Worm (Caenorhabditis elegans) whole organism, early embryonic: ENCODE measurements around the gene bath-42.

Experiments used
- B0310.2 ChIP-seq: sonication (generic microtip); optimal IDR thresholded peaks from 2 replicates; lab custom pipeline; 2016; ENCODE audit warnings: mild to moderate bottlenecking, missing genetic modification characterization, missing compliant biosample characterization
- F13C5.2 ChIP-seq: sonication (generic microtip); optimal IDR thresholded peaks from 2 replicates; lab custom pipeline; 2017; ENCODE audit warnings: mild to moderate bottlenecking, missing genetic modification characterization, inconsistent platforms, missing compliant biosample characterization
- aly-1 ChIP-seq: sonication (generic microtip); optimal IDR thresholded peaks from 2 replicates; lab custom pipeline; 2016; ENCODE audit warnings: missing genetic modification characterization, missing compliant biosample characterization
- ama-1 ChIP-seq: fragments of 150-350 bp; optimal IDR thresholded peaks from 2 replicates; lab custom pipeline; 2014
- ceh-13 ChIP-seq: fragments of 200-800 bp; sonication (Bioruptor generic); optimal IDR thresholded peaks from 2 replicates; lab custom pipeline; 2018; ENCODE audit warnings: mild to moderate bottlenecking, missing genetic modification characterization, missing compliant biosample characterization
- ceh-36 ChIP-seq: sonication (generic microtip); optimal IDR thresholded peaks from 2 replicates; lab custom pipeline; 2016; ENCODE audit warnings: missing genetic modification characterization, inconsistent platforms, missing compliant biosample characterization
- ets-7 ChIP-seq: sonication (generic microtip); optimal IDR thresholded peaks from 2 replicates; lab custom pipeline; 2016; ENCODE audit warnings: missing genotype, missing genetic modification characterization, missing compliant biosample characterization
- flt-1 ChIP-seq: fragments of 200-800 bp; sonication (Bioruptor generic); IDR thresholded peaks from 2 replicates; pipeline ENCODE4 v1.3.6; 2022; ENCODE audit warnings: missing genetic modification characterization, missing compliant biosample characterization
- hmbx-1 ChIP-seq: sonication (generic microtip); optimal IDR thresholded peaks from 2 replicates; lab custom pipeline; 2016; ENCODE audit warnings: mild to moderate bottlenecking, missing genetic modification characterization, missing compliant biosample characterization
- hmg-4 ChIP-seq: fragments of 200-800 bp; sonication (Bioruptor generic); optimal IDR thresholded peaks from 2 replicates; lab custom pipeline; 2018; ENCODE audit warnings: mild to moderate bottlenecking, missing genetic modification characterization, missing compliant biosample characterization
- hnd-1 ChIP-seq: sonication (generic microtip); optimal IDR thresholded peaks from 2 replicates; lab custom pipeline; 2016; ENCODE audit warnings: missing genetic modification characterization, missing compliant biosample characterization
- pes-1 ChIP-seq: fragments of 200-800 bp; sonication (Bioruptor generic); IDR thresholded peaks from 2 replicates; pipeline ENCODE4 v1.3.6; 2022; ENCODE audit warnings: missing genetic modification reagents, missing genetic modification characterization, missing compliant biosample characterization
- scrt-1 ChIP-seq: fragments of 200-800 bp; sonication (Bioruptor generic); IDR thresholded peaks from 2 replicates; pipeline ENCODE4 v1.3.6; 2022; ENCODE audit warnings: missing genetic modification characterization, missing compliant biosample characterization
- sea-1 ChIP-seq: fragments of 200-800 bp; sonication (Bioruptor generic); conservative IDR thresholded peaks from 2 replicates; pipeline ENCODE4 v1.3.6; 2022; ENCODE audit warnings: missing genetic modification characterization, missing compliant biosample characterization
- tbx-11 ChIP-seq: fragments of 200-800 bp; sonication (Bioruptor generic); IDR thresholded peaks from 2 replicates; pipeline ENCODE4 v1.3.6; 2022; ENCODE audit warnings: missing genetic modification characterization, missing compliant biosample characterization
- tbx-37 ChIP-seq: fragments of 200-800 bp; sonication (Bioruptor generic); conservative IDR thresholded peaks from 2 replicates; pipeline ENCODE4 v1.3.6; 2022; ENCODE audit warnings: missing genetic modification reagents, missing genetic modification characterization, missing compliant biosample characterization
- tra-4 ChIP-seq: sonication (generic microtip); optimal IDR thresholded peaks from 2 replicates; lab custom pipeline; 2017; ENCODE audit warnings: missing genetic modification characterization, missing compliant biosample characterization

The bath-42 gene

DNA sequence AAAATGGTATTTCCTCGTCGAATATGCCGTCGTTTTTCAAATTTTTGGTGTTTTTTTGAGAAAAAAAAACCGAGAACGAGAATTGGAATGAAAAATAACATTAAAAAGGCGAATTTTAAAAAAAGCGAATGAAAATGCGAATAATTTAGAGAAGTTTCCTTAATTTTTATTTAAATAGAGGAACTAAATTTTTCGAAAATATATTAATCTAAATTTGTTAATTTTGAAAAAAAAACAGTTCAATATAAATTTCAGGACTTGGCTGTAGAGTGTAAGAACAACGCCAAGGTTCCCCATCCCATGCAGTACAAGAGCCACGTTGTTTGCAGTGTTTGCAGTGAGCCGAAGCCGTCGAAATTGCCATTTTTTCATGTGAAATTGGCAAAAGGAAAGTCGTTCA, 27.3 kb upstream of the bath-42 start, which contains the start of gene C50C3.19:
Gene C50C3.19 (plus strand): TSS at position 301 of the 400 bp plus-strand sequence.
- TF ChIP-seq hnd-1 (tag; lab: Kevin White, UChicago): no peak
- no peak for TF ChIP-seq ets-7
- no peak for TF ChIP-seq hmbx-1 (tag; lab: Kevin White, UChicago)
- no peak for TF ChIP-seq ama-1 (lab: Kevin White, UChicago)
- no peak for TF ChIP-seq ceh-13 (GFP tag; lab: Kevin White, UChicago)
- no peak for TF ChIP-seq flt-1
- TF ChIP-seq hmg-4: no peak
- no peak for TF ChIP-seq scrt-1 (GFP tag; lab: Robert Waterston, UW)
- no peak for TF ChIP-seq B0310.2
- TF ChIP-seq sea-1 (GFP tag; lab: Robert Waterston, UW): no peak
- TF ChIP-seq tbx-11 (GFP tag; lab: Robert Waterston, UW): no peak
- TF ChIP-seq tbx-37 (GFP tag; lab: Robert Waterston, UW): no peak
- no peak for TF ChIP-seq pes-1 (GFP tag; lab: Robert Waterston, UW)
- TF ChIP-seq ceh-36: no peak
- TF ChIP-seq F13C5.2 (tag; lab: Kevin White, UChicago): no peak
- no peak for TF ChIP-seq tra-4 (tag; lab: Kevin White, UChicago)

DNA sequence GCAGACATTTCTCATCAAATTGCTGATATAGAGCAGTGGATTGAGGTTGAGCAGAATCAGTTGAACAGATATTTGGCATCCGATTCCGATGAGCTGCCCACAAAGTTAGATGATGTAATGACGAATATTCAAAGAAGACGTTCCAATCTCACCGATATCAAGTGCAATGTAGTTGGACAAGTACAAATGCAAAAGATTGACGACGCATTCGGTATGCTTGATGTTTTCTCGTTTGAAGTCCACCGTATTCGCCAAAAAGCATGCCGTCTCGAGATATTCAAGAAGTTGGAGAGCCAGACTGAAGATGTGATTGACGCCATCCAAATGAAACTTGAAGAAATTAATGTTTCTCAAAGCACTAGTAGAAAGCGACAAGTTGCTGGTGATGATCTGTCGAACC, 21.9 kb upstream of the bath-42 start:
- no peak for TF ChIP-seq tbx-37 (GFP tag; lab: Robert Waterston, UW)
- no peak for TF ChIP-seq hmbx-1 (tag; lab: Kevin White, UChicago)
- no peak for TF ChIP-seq ceh-36
- no peak for TF ChIP-seq tbx-11 (GFP tag; lab: Robert Waterston, UW)
- no peak for TF ChIP-seq pes-1 (GFP tag; lab: Robert Waterston, UW)
- TF ChIP-seq ets-7: no peak
- TF ChIP-seq ceh-13 (GFP tag; lab: Kevin White, UChicago): no peak

DNA sequence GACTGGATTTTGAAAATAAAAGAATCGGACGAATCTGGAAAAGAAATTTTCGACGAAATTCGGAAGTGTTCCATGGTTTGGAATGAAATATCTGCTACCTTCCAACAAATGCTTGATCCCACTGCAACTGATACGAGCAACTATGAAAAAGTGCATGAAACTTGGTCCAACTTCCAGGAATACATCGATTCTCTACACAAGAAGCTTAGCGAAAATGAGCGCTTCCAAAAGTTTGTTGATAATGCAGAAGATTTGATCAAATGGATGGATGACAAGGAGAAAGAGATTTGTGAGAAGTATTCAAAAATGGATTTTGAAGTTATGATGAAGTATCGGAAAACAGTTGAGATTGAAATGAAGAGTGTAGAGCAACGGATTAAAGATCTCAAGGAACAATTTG, 19.4 kb upstream of the bath-42 start:
- TF ChIP-seq scrt-1 (GFP tag; lab: Robert Waterston, UW) (no peak), hnd-1 (tag; lab: Kevin White, UChicago) (no peak), ceh-13 (GFP tag; lab: Kevin White, UChicago) (no peak), ets-7 (no peak), ceh-36 (no peak), pes-1 (GFP tag; lab: Robert Waterston, UW) (no peak), sea-1 (GFP tag; lab: Robert Waterston, UW) (no peak), tbx-37 (GFP tag; lab: Robert Waterston, UW) (no peak), flt-1 (no peak), aly-1 (tag; lab: Kevin White, UChicago) (no peak), B0310.2 (no peak), tbx-11 (GFP tag; lab: Robert Waterston, UW) (no peak), ama-1 (lab: Kevin White, UChicago) (no peak), F13C5.2 (tag; lab: Kevin White, UChicago) (no peak)

DNA sequence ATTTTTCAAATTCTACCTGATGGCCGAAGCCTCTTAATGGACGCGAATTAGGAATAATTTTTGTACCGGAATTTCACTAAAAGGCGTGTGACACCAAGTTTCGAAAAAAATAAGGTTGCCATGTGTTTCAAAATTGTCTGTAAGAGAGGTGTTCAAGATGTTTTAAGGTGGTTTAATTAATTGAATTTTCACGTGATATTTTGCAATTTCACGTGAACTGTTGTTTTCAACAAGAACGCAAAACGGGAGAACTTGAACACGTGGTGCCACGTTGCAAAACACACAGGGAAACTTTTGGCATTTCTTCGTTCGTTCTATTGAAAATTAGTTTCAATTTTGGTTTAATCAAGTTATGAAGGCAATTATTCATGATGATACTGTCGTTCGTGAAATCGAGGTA, 18.4 kb upstream of the bath-42 start, which contains the start of gene spc-2:
Gene spc-2 (plus strand): TSS at position 301 of the 400 bp plus-strand sequence.
- no peak for TF ChIP-seq F13C5.2 (tag; lab: Kevin White, UChicago)
- no peak for TF ChIP-seq B0310.2
- TF ChIP-seq flt-1: no peak
- no peak for TF ChIP-seq tbx-11 (GFP tag; lab: Robert Waterston, UW)

DNA sequence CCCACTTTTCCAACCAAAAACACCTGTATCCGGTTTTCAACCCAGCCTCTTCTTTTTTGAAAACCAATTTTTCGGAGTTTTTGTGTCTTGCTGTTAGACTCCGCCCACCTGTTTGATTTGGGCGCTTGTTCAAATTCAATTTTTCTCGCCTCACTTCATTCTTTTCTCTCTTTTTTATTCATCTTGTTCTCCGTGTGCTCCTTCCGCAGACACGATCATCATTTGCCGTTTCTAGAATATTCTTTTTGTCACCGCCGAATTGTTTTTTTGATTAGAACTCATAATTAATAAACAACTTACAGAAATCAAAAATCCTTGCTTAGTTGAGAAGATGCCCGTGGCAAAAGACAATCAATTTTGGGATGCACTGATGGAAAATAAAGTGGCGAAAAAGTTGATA, 15.7 kb upstream of the bath-42 start, which contains the start of gene C50C3.5:
Gene C50C3.5 (plus strand): TSS at position 301 of the 400 bp plus-strand sequence.
- TF ChIP-seq hmg-4: no peak
- no peak for TF ChIP-seq hmbx-1 (tag; lab: Kevin White, UChicago)

DNA sequence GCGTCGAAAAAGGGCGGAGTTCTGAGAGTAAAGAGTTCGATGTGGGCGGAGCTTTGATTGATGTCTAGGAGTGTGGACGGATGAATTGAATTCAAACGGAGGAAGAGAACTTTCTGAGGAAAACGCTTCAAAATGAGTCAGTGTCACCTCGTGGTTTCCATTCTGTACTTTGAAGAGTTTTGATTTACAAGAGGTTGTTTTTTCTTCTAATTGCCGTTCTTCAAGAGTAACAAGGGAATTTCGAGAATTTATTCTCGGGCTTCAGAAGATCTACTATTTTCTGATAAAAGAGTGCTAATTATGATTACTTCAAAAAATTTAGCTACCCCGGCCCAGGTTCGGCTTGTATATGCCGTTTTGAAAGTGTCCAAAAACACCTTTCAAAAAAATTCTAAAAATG, 13.1 kb upstream of the bath-42 start, which contains the start of gene C50C3.12:
Gene C50C3.12 (plus strand): TSS at position 301 of the 400 bp plus-strand sequence.
- no peak for TF ChIP-seq ama-1 (lab: Kevin White, UChicago)
- no peak for TF ChIP-seq flt-1
- no peak for TF ChIP-seq scrt-1 (GFP tag; lab: Robert Waterston, UW)
- no peak for TF ChIP-seq hmbx-1 (tag; lab: Kevin White, UChicago)
- TF ChIP-seq hnd-1 (tag; lab: Kevin White, UChicago): no peak
- no peak for TF ChIP-seq tra-4 (tag; lab: Kevin White, UChicago)
- no peak for TF ChIP-seq tbx-11 (GFP tag; lab: Robert Waterston, UW)
- no peak for TF ChIP-seq tbx-37 (GFP tag; lab: Robert Waterston, UW)
- TF ChIP-seq sea-1 (GFP tag; lab: Robert Waterston, UW): no peak
- TF ChIP-seq pes-1 (GFP tag; lab: Robert Waterston, UW): no peak
- no peak for TF ChIP-seq ceh-36
- TF ChIP-seq ets-7: no peak
- TF ChIP-seq aly-1 (tag; lab: Kevin White, UChicago): no peak
- TF ChIP-seq ceh-13 (GFP tag; lab: Kevin White, UChicago): no peak
- no peak for TF ChIP-seq F13C5.2 (tag; lab: Kevin White, UChicago)
- no peak for TF ChIP-seq hmg-4

DNA sequence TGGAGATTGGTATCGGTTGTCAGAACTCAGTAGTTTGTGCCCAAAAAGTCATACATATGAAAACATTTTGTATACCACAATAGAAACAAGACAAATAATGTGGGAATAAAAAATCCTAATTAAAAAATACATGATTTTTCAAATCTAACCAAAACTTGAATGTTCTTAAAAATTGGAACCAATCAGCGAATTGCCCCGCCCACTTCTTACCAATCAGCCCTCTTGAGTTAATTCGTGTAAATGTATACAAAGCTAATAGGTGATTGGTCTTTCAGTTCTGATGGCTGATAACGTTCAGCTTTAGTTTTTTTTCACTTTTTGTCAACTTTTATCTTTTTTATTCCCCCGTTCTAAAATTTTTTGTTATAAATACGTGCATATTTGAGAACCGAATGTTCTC, 12.1 kb upstream of the bath-42 start:
- TF ChIP-seq ama-1 (lab: Kevin White, UChicago): no peak
- TF ChIP-seq tbx-37 (GFP tag; lab: Robert Waterston, UW): no peak
- no peak for TF ChIP-seq scrt-1 (GFP tag; lab: Robert Waterston, UW)
- TF ChIP-seq ceh-13 (GFP tag; lab: Kevin White, UChicago): no peak
- no peak for TF ChIP-seq tra-4 (tag; lab: Kevin White, UChicago)
- no peak for TF ChIP-seq tbx-11 (GFP tag; lab: Robert Waterston, UW)
- no peak for TF ChIP-seq hmg-4
- TF ChIP-seq hmbx-1 (tag; lab: Kevin White, UChicago): no peak
- no peak for TF ChIP-seq F13C5.2 (tag; lab: Kevin White, UChicago)
- no peak for TF ChIP-seq pes-1 (GFP tag; lab: Robert Waterston, UW)
- no peak for TF ChIP-seq ets-7
- no peak for TF ChIP-seq sea-1 (GFP tag; lab: Robert Waterston, UW)
- no peak for TF ChIP-seq flt-1
- TF ChIP-seq aly-1 (tag; lab: Kevin White, UChicago): no peak
- no peak for TF ChIP-seq ceh-36
- TF ChIP-seq hnd-1 (tag; lab: Kevin White, UChicago): no peak
- TF ChIP-seq B0310.2: no peak
